Worm (Caenorhabditis elegans): ENCODE results near the gene ccch-1.

ce11 chrV:11503081-11503751, 24.4 kb upstream of the ccch-1 start, which contains the start of gene C55A6.12:
- no peak for TF ChIP-seq him-1 (tag; optimal IDR thresholded peaks at IDR 0.05)
- no peak for TF ChIP-seq dao-5 (tag; optimal IDR thresholded peaks at IDR 0.05)
- no peak for TF ChIP-seq W03F9.2 (tag; optimal IDR thresholded peaks at IDR 0.05)
